Fruit fly (Drosophila melanogaster) whole organism, adult: ENCODE measurements around the gene Glut3.
A peak's percentile ranks its signal among the peaks of the same experiment; 100 is the strongest.

Source experiments
- CG11617 ChIP-seq: fragments of 200-800 bp; sonication (Bioruptor generic); optimal IDR thresholded peaks from 2 replicates; lab custom pipeline; 2017; ENCODE audit warnings: mild to moderate bottlenecking, missing biosample characterization, missing genetic modification reagents, missing genetic modification characterization
- CG12768 ChIP-seq: fragments of 200-800 bp; sonication (Bioruptor generic); optimal IDR thresholded peaks from 2 replicates; lab custom pipeline; 2017; ENCODE audit warnings: missing biosample characterization, missing genetic modification characterization, mild to moderate bottlenecking, moderate library complexity, missing genetic modification reagents
- CG14711 ChIP-seq: fragments of 200-800 bp; sonication (Bioruptor generic); optimal IDR thresholded peaks from 2 replicates; lab custom pipeline; 2018; ENCODE audit warnings: missing biosample characterization, mild to moderate bottlenecking, missing genetic modification characterization, moderate library complexity
- CG1620 ChIP-seq: fragments of 200-800 bp; sonication (Bioruptor generic); optimal IDR thresholded peaks from 2 replicates; lab custom pipeline; 2016; ENCODE audit warnings: missing biosample characterization, missing genetic modification characterization
- CG33017 ChIP-seq: fragments of 200-800 bp; sonication (Bioruptor generic); optimal IDR thresholded peaks from 2 replicates; lab custom pipeline; 2018; ENCODE audit warnings: missing biosample characterization, mild to moderate bottlenecking, missing genetic modification characterization, moderate library complexity
- CG5204 ChIP-seq: fragments of 200-800 bp; sonication (Bioruptor generic); optimal IDR thresholded peaks from 2 replicates; lab custom pipeline; 2016; ENCODE audit warnings: missing biosample characterization, missing genetic modification characterization
- CG7045 ChIP-seq: fragments of 200-800 bp; sonication (Bioruptor generic); optimal IDR thresholded peaks from 2 replicates; lab custom pipeline; 2017; ENCODE audit warnings: missing biosample characterization, mild to moderate bottlenecking, missing genetic modification characterization
- CG7101 ChIP-seq: fragments of 200-800 bp; sonication (Bioruptor generic); optimal IDR thresholded peaks from 2 replicates; lab custom pipeline; 2018; ENCODE audit warnings: missing biosample characterization, mild to moderate bottlenecking, missing genetic modification characterization, moderate library complexity
- Clk ChIP-seq: fragments of 200-800 bp; sonication (Bioruptor generic); optimal IDR thresholded peaks from 2 replicates; lab custom pipeline; 2017; ENCODE audit warnings: missing biosample characterization, missing genetic modification characterization
- Crg-1 ChIP-seq: fragments of 200-800 bp; sonication (Bioruptor generic); optimal IDR thresholded peaks from 2 replicates; lab custom pipeline; 2016; ENCODE audit warnings: missing biosample characterization, missing genetic modification characterization
- Hr96 ChIP-seq: fragments of 200-800 bp; sonication (Bioruptor generic); optimal IDR thresholded peaks from 2 replicates; lab custom pipeline; 2016; ENCODE audit warnings: missing biosample characterization, missing genetic modification characterization
- Mnt ChIP-seq: fragments of 200-800 bp; sonication (Bioruptor generic); optimal IDR thresholded peaks from 2 replicates; lab custom pipeline; 2016; ENCODE audit warnings: missing biosample characterization, mild to moderate bottlenecking, missing genetic modification characterization
- bab1 ChIP-seq: fragments of 200-800 bp; sonication (Bioruptor generic); optimal IDR thresholded peaks from 3 replicates; lab custom pipeline; 2019; ENCODE audit warnings: missing biosample characterization, mild to moderate bottlenecking, missing genetic modification characterization, moderate library complexity
- cic ChIP-seq: fragments of 200-800 bp; sonication (Bioruptor generic); optimal IDR thresholded peaks from 2 replicates; lab custom pipeline; 2017; ENCODE audit warnings: missing biosample characterization, mild to moderate bottlenecking, missing genetic modification characterization, moderate library complexity
- cnc ChIP-seq, 2 experiments: fragments of >200 bp; optimal IDR thresholded peaks; 2 replicates each; lab custom pipeline; 2017
- kay ChIP-seq: fragments of 200-800 bp; sonication (Bioruptor generic); peaks from one replicate; lab custom pipeline; 2016; ENCODE audit warnings: missing biosample characterization, missing genetic modification characterization, borderline replicate concordance
- ovo ChIP-seq: fragments of 200-800 bp; sonication (Bioruptor generic); optimal IDR thresholded peaks from 2 replicates; lab custom pipeline; 2016; ENCODE audit warnings: missing biosample characterization, missing genetic modification characterization
- pad ChIP-seq: fragments of 200-800 bp; sonication (Bioruptor generic); optimal IDR thresholded peaks from 3 replicates; lab custom pipeline; 2017; ENCODE audit warnings: missing biosample characterization, missing genetic modification characterization, mild to moderate bottlenecking, moderate library complexity, missing genetic modification reagents
- tj ChIP-seq: fragments of 200-800 bp; sonication (Bioruptor generic); optimal IDR thresholded peaks from 3 replicates; lab custom pipeline; 2017; ENCODE audit warnings: missing biosample characterization, mild to moderate bottlenecking, missing genetic modification characterization, moderate library complexity
- toe ChIP-seq: fragments of 200-800 bp; sonication (Bioruptor generic); optimal IDR thresholded peaks from 2 replicates; lab custom pipeline; 2016; ENCODE audit warnings: missing biosample characterization, missing genetic modification characterization

The Glut3 gene

dm6 chr3R:16793935-16794589 is 6.0 kb downstream of the Glut3 start:
- TF ChIP-seq CG5204 (GFP tag; lab: Kevin White, UChicago) (no peak), CG11617 (no peak), ovo (GFP tag; lab: Kevin White, UChicago) (no peak), cic (GFP tag; lab: Kevin White, UChicago) (no peak), CG1620 (GFP tag; lab: Kevin White, UChicago) (no peak), CG7045 (GFP tag; lab: Kevin White, UChicago) (no peak), Crg-1 (no peak), tj (GFP tag; lab: Kevin White, UChicago) (no peak), toe (GFP tag; lab: Kevin White, UChicago) (no peak)

dm6 chr3R:16794590-16794967 is 6.5 kb downstream of the Glut3 start:
- TF ChIP-seq ovo (GFP tag; lab: Kevin White, UChicago) (no peak), tj (GFP tag; lab: Kevin White, UChicago) (no peak), kay (GFP tag; lab: Kevin White, UChicago) (no peak), cnc (optimal IDR thresholded peaks at IDR 0.05; lab: Kevin White, UChicago) (no peak), CG33017 (tag; lab: Kevin White, UChicago) (no peak)

- no peak for TF ChIP-seq CG33017 (tag; lab: Kevin White, UChicago)
- no peak for TF ChIP-seq CG5204 (GFP tag; lab: Kevin White, UChicago)
- no peak for TF ChIP-seq Mnt (GFP tag; lab: Kevin White, UChicago)
- no peak for TF ChIP-seq CG11617
- no peak for TF ChIP-seq CG12768 (GFP tag; lab: Kevin White, UChicago)
- no peak for TF ChIP-seq Clk (GFP tag; lab: Kevin White, UChicago)
- TF ChIP-seq cic (GFP tag; lab: Kevin White, UChicago), result no peak
- no peak for TF ChIP-seq bab1 (GFP tag; lab: Kevin White, UChicago)
- no peak for TF ChIP-seq Crg-1
- TF ChIP-seq CG14711, result no peak
- no peak for TF ChIP-seq Hr96 (GFP tag; lab: Kevin White, UChicago)
- TF ChIP-seq toe (GFP tag; lab: Kevin White, UChicago), result no peak
- no peak for TF ChIP-seq CG7101 (tag; lab: Kevin White, UChicago)
- no peak for TF ChIP-seq cnc (optimal IDR thresholded peaks at IDR 0.05; lab: Kevin White, UChicago)
- TF ChIP-seq pad, result no peak
- no peak for TF ChIP-seq ovo (GFP tag; lab: Kevin White, UChicago)
- TF ChIP-seq kay (GFP tag; lab: Kevin White, UChicago), result no peak
- TF ChIP-seq CG1620 (GFP tag; lab: Kevin White, UChicago), result no peak
- no peak for TF ChIP-seq CG7045 (GFP tag; lab: Kevin White, UChicago)
Observed at dm6 chr3R:16797805-16798204, 9.7 kb downstream of the Glut3 start.

- TF ChIP-seq bab1 (GFP tag; lab: Kevin White, UChicago) (peak; percentile 51), CG11617 (no peak), kay (GFP tag; lab: Kevin White, UChicago) (no peak), Mnt (GFP tag; lab: Kevin White, UChicago) (peak; percentile 24), cnc (optimal IDR thresholded peaks at IDR 0.05; lab: Kevin White, UChicago) (no peak), CG12768 (GFP tag; lab: Kevin White, UChicago) (no peak), CG5204 (GFP tag; lab: Kevin White, UChicago) (peak; percentile 18), Hr96 (GFP tag; lab: Kevin White, UChicago) (peak; percentile 56), CG7101 (tag; lab: Kevin White, UChicago) (no peak), CG1620 (GFP tag; lab: Kevin White, UChicago) (peak; percentile 45), tj (GFP tag; lab: Kevin White, UChicago) (no peak), toe (GFP tag; lab: Kevin White, UChicago) (peak; percentile 50), CG33017 (tag; lab: Kevin White, UChicago) (no peak), cic (GFP tag; lab: Kevin White, UChicago) (no peak), Clk (GFP tag; lab: Kevin White, UChicago) (no peak), CG14711 (no peak), CG7045 (GFP tag; lab: Kevin White, UChicago) (no peak), Crg-1 (no peak), ovo (GFP tag; lab: Kevin White, UChicago) (no peak), pad (no peak)
Observed at dm6 chr3R:16798516-16799040, 10.5 kb downstream of the Glut3 start.

- TF ChIP-seq Crg-1 (no peak), CG14711 (no peak), tj (GFP tag; lab: Kevin White, UChicago) (no peak), Hr96 (GFP tag; lab: Kevin White, UChicago) (no peak), CG12768 (GFP tag; lab: Kevin White, UChicago) (no peak), cnc (optimal IDR thresholded peaks at IDR 0.05; lab: Kevin White, UChicago) (no peak), cic (GFP tag; lab: Kevin White, UChicago) (no peak), ovo (GFP tag; lab: Kevin White, UChicago) (no peak), CG1620 (GFP tag; lab: Kevin White, UChicago) (no peak), CG33017 (tag; lab: Kevin White, UChicago) (no peak)
Observed at dm6 chr3R:16800272-16800671, 12.2 kb downstream of the Glut3 start.

dm6 chr3R:16800994-16801393 is 12.9 kb downstream of the Glut3 start:
- TF ChIP-seq Mnt (GFP tag; lab: Kevin White, UChicago) (no peak), CG12768 (GFP tag; lab: Kevin White, UChicago) (no peak), CG7045 (GFP tag; lab: Kevin White, UChicago) (no peak), CG1620 (GFP tag; lab: Kevin White, UChicago) (no peak), CG33017 (tag; lab: Kevin White, UChicago) (no peak), CG5204 (GFP tag; lab: Kevin White, UChicago) (no peak), ovo (GFP tag; lab: Kevin White, UChicago) (no peak), CG11617 (no peak), cic (GFP tag; lab: Kevin White, UChicago) (no peak), CG14711 (no peak), bab1 (GFP tag; lab: Kevin White, UChicago) (no peak), Crg-1 (no peak), Clk (GFP tag; lab: Kevin White, UChicago) (no peak), cnc (optimal IDR thresholded peaks at IDR 0.05; lab: Kevin White, UChicago) (no peak), kay (GFP tag; lab: Kevin White, UChicago) (no peak), pad (no peak)
